Worm (Caenorhabditis elegans): Measurements from ENCODE around the gene ZK632.9.

ZK632.9 gene

ce11 chrIII:9808179-9808578, 17.1 kb downstream of the ZK632.9 start, which contains the start of gene gtap-2:
Gene gtap-2, plus strand, starts transcription at chrIII:9808544.
- TF ChIP-seq snpc-4 (GFP tag; optimal IDR thresholded peaks at IDR 0.05) (no peak), snpc-4 (tag; optimal IDR thresholded peaks at IDR 0.05) (no peak), aptf-3 (GFP tag; IDR thresholded peaks at IDR 0.05) (no peak), ceh-100 (GFP tag; IDR thresholded peaks at IDR 0.05) (peak; percentile 85), ets-4 (GFP tag; optimal IDR thresholded peaks at IDR 0.05) (no peak), ZK185.1 (tag; optimal IDR thresholded peaks at IDR 0.05; ENCODE audit: poor library complexity, severe bottlenecking) (peak; percentile 7)

- TF ChIP-seq pbrm-1 (GFP tag; IDR thresholded peaks at IDR 0.05) (no peak), hmg-20 (GFP tag; IDR thresholded peaks at IDR 0.05) (no peak), cebp-1 (GFP tag; IDR thresholded peaks at IDR 0.05) (no peak), cebp-1 (tag; optimal IDR thresholded peaks at IDR 0.05) (peak; percentile 4), Y56A3A.18 (GFP tag; IDR thresholded peaks at IDR 0.05) (no peak), ceh-58 (GFP tag; IDR thresholded peaks at IDR 0.05) (no peak), madf-10 (tag; optimal IDR thresholded peaks at IDR 0.05) (no peak), K12H6.12 (tag; optimal IDR thresholded peaks at IDR 0.05) (no peak), gei-17 (GFP tag; optimal IDR thresholded peaks at IDR 0.05) (no peak), hrde-1 (tag; optimal IDR thresholded peaks at IDR 0.05; ENCODE audit: borderline replicate concordance) (no peak), ceh-91 (GFP tag; IDR thresholded peaks at IDR 0.05) (no peak), attf-5 (GFP tag; optimal IDR thresholded peaks at IDR 0.05) (peak; percentile 47), ets-4 (GFP tag; optimal IDR thresholded peaks at IDR 0.05) (no peak), F23B12.7 (tag; optimal IDR thresholded peaks at IDR 0.05; ENCODE audit: insufficient read depth) (no peak), nhr-80 (tag; optimal IDR thresholded peaks at IDR 0.05) (peak; percentile 51), sea-2 (GFP tag; IDR thresholded peaks at IDR 0.05) (no peak), akir-1 (GFP tag; optimal IDR thresholded peaks at IDR 0.05) (no peak), tlf-1 (GFP tag; optimal IDR thresholded peaks at IDR 0.05) (no peak), F22D6.2 (tag; optimal IDR thresholded peaks at IDR 0.05) (no peak), ztf-26 (tag; optimal IDR thresholded peaks at IDR 0.05) (peak; percentile 26), ztf-25 (GFP tag; IDR thresholded peaks at IDR 0.05) (no peak), tbx-9 (tag; optimal IDR thresholded peaks at IDR 0.05; ENCODE audit: borderline replicate concordance) (no peak), let-526 (GFP tag; IDR thresholded peaks at IDR 0.05) (no peak), ama-1 (optimal IDR thresholded peaks at IDR 0.05) (peak; percentile 21), ama-1 (GFP tag; optimal IDR thresholded peaks at IDR 0.05) (no peak), hlh-12 (tag; optimal IDR thresholded peaks at IDR 0.05) (no peak), bed-1 (GFP tag; IDR thresholded peaks at IDR 0.05) (no peak), Y53F4B.3 (GFP tag; IDR thresholded peaks at IDR 0.05) (no peak), sdz-38 (tag; optimal IDR thresholded peaks at IDR 0.05) (no peak), aptf-2 (GFP tag; conservative IDR thresholded peaks at IDR 0.05) (no peak), dpl-1 (GFP tag; optimal IDR thresholded peaks at IDR 0.05) (no peak), snpc-1.1 (tag; optimal IDR thresholded peaks at IDR 0.05; ENCODE audit: insufficient read depth) (no peak), ztf-28 (GFP tag; IDR thresholded peaks at IDR 0.05) (no peak), rec-8 (tag; optimal IDR thresholded peaks at IDR 0.05) (no peak), nhr-90 (tag; optimal IDR thresholded peaks at IDR 0.05) (no peak), Y95B8A.8 (GFP tag; IDR thresholded peaks at IDR 0.05) (no peak), ztf-3 (GFP tag; optimal IDR thresholded peaks at IDR 0.05) (no peak), athp-1 (tag; optimal IDR thresholded peaks at IDR 0.05) (no peak), Y53G8AR.9 (GFP tag; conservative IDR thresholded peaks at IDR 0.05) (0 out of 2 replicates have a peak, but pooled peaks have one; percentile 15), nhr-120 (GFP tag; IDR thresholded peaks at IDR 0.05) (no peak), D2030.7 (GFP tag; IDR thresholded peaks at IDR 0.05) (no peak), lin-54 (GFP tag; optimal IDR thresholded peaks at IDR 0.05) (no peak), C06A6.2 (GFP tag; conservative IDR thresholded peaks at IDR 0.05) (no peak)
Observed at ce11 chrIII:9807560-9808046, 17.6 kb downstream of the ZK632.9 start.

All from whole organism, young adult.